Worm (Caenorhabditis elegans) whole organism, L3 larva: ENCODE results near the gene R05H5.4.

Experiments
- R02D3.7 ChIP-seq: fragments of 150-350 bp; optimal IDR thresholded peaks from 2 replicates; lab custom pipeline; 2014; ENCODE audit warnings: missing biosample characterization, missing genetic modification characterization
- aly-2 ChIP-seq: fragments of 150-350 bp; optimal IDR thresholded peaks from 2 replicates; lab custom pipeline; 2014; ENCODE audit warnings: missing biosample characterization, missing genetic modification characterization
- ceh-28 ChIP-seq: fragments of 150-350 bp; optimal IDR thresholded peaks from 2 replicates; lab custom pipeline; 2014; ENCODE audit warnings: missing biosample characterization, missing genetic modification reagents, missing genetic modification characterization
- ceh-9 ChIP-seq: sonication (generic microtip); optimal IDR thresholded peaks from 2 replicates; lab custom pipeline; 2018; ENCODE audit warnings: missing biosample characterization, missing genetic modification characterization
- daf-12 ChIP-seq: fragments of 150-350 bp; optimal IDR thresholded peaks from 2 replicates; lab custom pipeline; 2014; ENCODE audit warnings: missing biosample characterization, missing genetic modification reagents, missing genetic modification characterization
- egl-5 ChIP-seq: fragments of 150-350 bp; optimal IDR thresholded peaks from 2 replicates; lab custom pipeline; 2017; ENCODE audit warnings: missing biosample characterization, missing genetic modification reagents, missing genetic modification characterization, inconsistent platforms
- elt-1 ChIP-seq: fragments of 150-350 bp; optimal IDR thresholded peaks from 2 replicates; lab custom pipeline; 2014; ENCODE audit warnings: missing biosample characterization, missing genetic modification characterization
- elt-2 ChIP-seq: sonication (generic microtip); optimal IDR thresholded peaks from 2 replicates; lab custom pipeline; 2016; ENCODE audit warnings: missing genetic modification reagents, mild to moderate bottlenecking, missing genetic modification characterization, missing compliant biosample characterization
- elt-3 ChIP-seq, 3 experiments: fragments of 150-350 bp in 1 of 3; sonication (generic microtip) in 2 of 3; optimal IDR thresholded peaks; 2 replicates in 2 of 3; 4 replicates in 1 of 3; lab custom pipeline; 2014 to 2017; ENCODE audit warnings: missing biosample characterization in 3 of 3, missing genetic modification characterization in 3 of 3
- eor-1 ChIP-seq, 2 experiments: fragments of 150-350 bp; optimal IDR thresholded peaks; 2 replicates each; lab custom pipeline; 2014 to 2018; ENCODE audit warnings: missing biosample characterization in 2 of 2, missing genetic modification characterization in 2 of 2
- fkh-10 ChIP-seq: sonication (generic microtip); optimal IDR thresholded peaks from 2 replicates; lab custom pipeline; 2017; ENCODE audit warnings: missing biosample characterization, missing genetic modification reagents, missing genetic modification characterization
- fkh-2 ChIP-seq: fragments of 150-350 bp; optimal IDR thresholded peaks from 2 replicates; lab custom pipeline; 2014; ENCODE audit warnings: missing biosample characterization, missing genetic modification reagents, missing genetic modification characterization
- fos-1 ChIP-seq: fragments of 150-350 bp; optimal IDR thresholded peaks from 2 replicates; lab custom pipeline; 2014; ENCODE audit warnings: missing biosample characterization, missing genetic modification characterization
- jun-1 ChIP-seq: fragments of 150-350 bp; optimal IDR thresholded peaks from 2 replicates; lab custom pipeline; 2014; ENCODE audit warnings: missing biosample characterization, missing genetic modification reagents, missing genetic modification characterization
- lin-15B ChIP-seq: fragments of 150-350 bp; optimal IDR thresholded peaks from 2 replicates; lab custom pipeline; 2014; ENCODE audit warnings: missing biosample characterization, missing genetic modification characterization
- lin-39 ChIP-seq: fragments of 150-350 bp; optimal IDR thresholded peaks from 2 replicates; lab custom pipeline; 2018; ENCODE audit warnings: missing biosample characterization, missing genetic modification reagents, missing genetic modification characterization
- lsy-12 ChIP-seq: sonication (generic microtip); optimal IDR thresholded peaks from 2 replicates; lab custom pipeline; 2016; ENCODE audit warnings: mild to moderate bottlenecking, missing genetic modification characterization, missing compliant biosample characterization
- nfya-1 ChIP-seq: sonication (generic microtip); optimal IDR thresholded peaks from 2 replicates; lab custom pipeline; 2017; ENCODE audit warnings: missing genetic modification characterization, mild to moderate bottlenecking, missing compliant biosample characterization, antibody characterized with exemption, moderate library complexity; ENCODE audit not compliant: insufficient read depth
- nhr-11 ChIP-seq: fragments of 150-350 bp; optimal IDR thresholded peaks from 2 replicates; lab custom pipeline; 2014; ENCODE audit warnings: missing biosample characterization, missing genetic modification characterization
- nhr-12 ChIP-seq: fragments of 150-350 bp; optimal IDR thresholded peaks from 2 replicates; lab custom pipeline; 2014; ENCODE audit warnings: missing biosample characterization, missing genetic modification characterization
- nhr-25 ChIP-seq: sonication (generic microtip); optimal IDR thresholded peaks from 2 replicates; lab custom pipeline; 2017; ENCODE audit warnings: missing biosample characterization, missing genetic modification characterization
- nhr-43 ChIP-seq: sonication (generic microtip); optimal IDR thresholded peaks from 2 replicates; lab custom pipeline; 2016; ENCODE audit warnings: mild to moderate bottlenecking, missing genetic modification characterization, missing compliant biosample characterization; ENCODE audit not compliant: poor library complexity, severe bottlenecking
- nhr-67 ChIP-seq: fragments of 150-350 bp; optimal IDR thresholded peaks from 2 replicates; lab custom pipeline; 2014; ENCODE audit warnings: missing biosample characterization, missing genetic modification characterization
- nhr-76 ChIP-seq: fragments of 150-350 bp; sonication (generic microtip); optimal IDR thresholded peaks from 5 replicates; lab custom pipeline; 2014; ENCODE audit warnings: missing biosample characterization, missing genetic modification characterization
- nhr-77 ChIP-seq: fragments of 150-350 bp; optimal IDR thresholded peaks from 2 replicates; lab custom pipeline; 2014; ENCODE audit warnings: missing biosample characterization, missing genetic modification characterization
- pha-4 ChIP-seq: fragments of 150-350 bp; optimal IDR thresholded peaks from 2 replicates; lab custom pipeline; 2014; ENCODE audit warnings: missing biosample characterization, missing genetic modification reagents, missing genetic modification characterization
- pqm-1 ChIP-seq: fragments of 150-350 bp; optimal IDR thresholded peaks from 2 replicates; lab custom pipeline; 2017; ENCODE audit warnings: missing biosample characterization, missing genetic modification characterization, inconsistent platforms
- sea-2 ChIP-seq: fragments of 150-350 bp; sonication (generic microtip); optimal IDR thresholded peaks from 4 replicates; lab custom pipeline; 2014; ENCODE audit warnings: missing biosample characterization, missing genetic modification reagents, missing genetic modification characterization
- skn-1 ChIP-seq: fragments of 150-350 bp; optimal IDR thresholded peaks from 2 replicates; lab custom pipeline; 2014; ENCODE audit warnings: missing biosample characterization, missing genetic modification characterization
- snpc-4 ChIP-seq: fragments of 150-350 bp; optimal IDR thresholded peaks from 2 replicates; lab custom pipeline; 2014; ENCODE audit warnings: missing biosample characterization, missing genetic modification characterization
- tbx-2 ChIP-seq: sonication (generic microtip); optimal IDR thresholded peaks from 2 replicates; lab custom pipeline; 2016; ENCODE audit warnings: mild to moderate bottlenecking, missing genetic modification characterization, missing compliant biosample characterization
- unc-39 ChIP-seq: sonication (generic microtip); optimal IDR thresholded peaks from 4 replicates; lab custom pipeline; 2017; ENCODE audit warnings: missing biosample characterization, missing genetic modification characterization
- unc-62 ChIP-seq: fragments of 150-350 bp; sonication (generic microtip); optimal IDR thresholded peaks from 4 replicates; lab custom pipeline; 2014; ENCODE audit warnings: missing biosample characterization, missing genetic modification reagents, missing genetic modification characterization
- ztf-11 ChIP-seq: fragments of 150-350 bp; optimal IDR thresholded peaks from 2 replicates; lab custom pipeline; 2014; ENCODE audit warnings: missing biosample characterization, missing genetic modification characterization

Gene R05H5.4

ce11 chrII:10198486-10198885 is 1.3 kb downstream of the R05H5.4 start:
- TF ChIP-seq snpc-4: no peak
- no peak for TF ChIP-seq jun-1 (tag; lab: Kevin White, UChicago)
- TF ChIP-seq elt-2 (tag; lab: Kevin White, UChicago): no peak
- TF ChIP-seq unc-62 (GFP tag; lab: Kevin White, UChicago): no peak
- no peak for TF ChIP-seq egl-5 (tag; lab: Kevin White, UChicago)
- no peak for TF ChIP-seq elt-3 (tag; optimal IDR thresholded peaks at IDR 0.05; lab: Kevin White, UChicago)

ce11 chrII:10197091-10197675 is 2.6 kb downstream of the R05H5.4 start, which contains the start of gene R05H5.3:
TSS of gene R05H5.3 (plus strand) at chrII:10197625.
- TF ChIP-seq nfya-1 (tag; lab: Kevin White, UChicago) (peak; percentile 72), R02D3.7 (tag; lab: Kevin White, UChicago) (peak; percentile 73), lin-15B (tag; lab: Kevin White, UChicago) (peak; percentile 84), pha-4 (tag; lab: Kevin White, UChicago) (peak; percentile 78), nhr-12 (no peak), nhr-76 (tag; lab: Kevin White, UChicago) (no peak), lin-39 (peak; percentile 54), pqm-1 (tag; lab: Kevin White, UChicago) (peak; percentile 19), nhr-25 (peak; percentile 24), elt-2 (tag; lab: Kevin White, UChicago) (no peak), nhr-77 (tag; lab: Kevin White, UChicago) (no peak), snpc-4 (peak; percentile 45), fkh-10 (GFP tag; lab: Kevin White, UChicago) (peak; percentile 70), daf-12 (tag; lab: Kevin White, UChicago) (no peak), sea-2 (GFP tag; lab: Kevin White, UChicago) (no peak), nhr-11 (peak; percentile 60), eor-1 (tag; optimal IDR thresholded peaks at IDR 0.05; lab: Kevin White, UChicago) (no peak)

ce11 chrII:10194605-10195004 is 5.2 kb downstream of the R05H5.4 start, which contains the start of gene srb-6:
TSS of gene srb-6 (plus strand) at chrII:10194905.
- TF ChIP-seq fkh-2 (tag; lab: Kevin White, UChicago) (no peak), aly-2 (tag; lab: Kevin White, UChicago) (no peak), ztf-11 (tag; lab: Kevin White, UChicago) (no peak), ceh-9 (tag; lab: Kevin White, UChicago) (no peak), nhr-77 (tag; lab: Kevin White, UChicago) (no peak), nhr-11 (no peak), unc-39 (tag; lab: Kevin White, UChicago) (no peak), elt-3 (tag; optimal IDR thresholded peaks at IDR 0.05; lab: Kevin White, UChicago) (no peak), unc-62 (GFP tag; lab: Kevin White, UChicago) (no peak), tbx-2 (tag; lab: Kevin White, UChicago) (no peak), pqm-1 (tag; lab: Kevin White, UChicago) (no peak), fos-1 (tag; lab: Kevin White, UChicago) (no peak), nhr-67 (tag; lab: Kevin White, UChicago) (no peak), nhr-43 (tag; lab: Kevin White, UChicago) (no peak), nfya-1 (tag; lab: Kevin White, UChicago) (no peak), skn-1 (tag; lab: Kevin White, UChicago) (no peak)
- TF ChIP-seq, all 47 proteins: peak for 0

ce11 chrII:10192207-10192606 is 7.6 kb downstream of the R05H5.4 start, which contains the start of gene R05H5.7:
TSS of gene R05H5.7 (plus strand) at chrII:10192507.
- no peak for TF ChIP-seq nhr-67 (tag; lab: Kevin White, UChicago)
- no peak for TF ChIP-seq pqm-1 (tag; lab: Kevin White, UChicago)
- TF ChIP-seq ceh-28 (tag; lab: Kevin White, UChicago): no peak
- TF ChIP-seq ceh-9 (tag; lab: Kevin White, UChicago): no peak
- no peak for TF ChIP-seq lin-39
- TF ChIP-seq elt-1 (tag; lab: Kevin White, UChicago): no peak
- TF ChIP-seq nhr-76 (tag; lab: Kevin White, UChicago): no peak
- TF ChIP-seq daf-12 (tag; lab: Kevin White, UChicago): no peak
- no peak for TF ChIP-seq snpc-4
- no peak for TF ChIP-seq sea-2 (GFP tag; lab: Kevin White, UChicago)
- no peak for TF ChIP-seq elt-2 (tag; lab: Kevin White, UChicago)
- no peak for TF ChIP-seq nfya-1 (tag; lab: Kevin White, UChicago)
- no peak for TF ChIP-seq lsy-12 (tag; lab: Kevin White, UChicago)
- TF ChIP-seq nhr-77 (tag; lab: Kevin White, UChicago): no peak
